Worm (Caenorhabditis elegans) whole organism, early embryonic: ENCODE data around the gene F53F8.7.

Experiments used
- B0310.2 ChIP-seq: sonication (generic microtip); optimal IDR thresholded peaks from 2 replicates; lab custom pipeline; 2016; ENCODE audit warnings: mild to moderate bottlenecking, missing genetic modification characterization, missing compliant biosample characterization
- F13C5.2 ChIP-seq: sonication (generic microtip); optimal IDR thresholded peaks from 2 replicates; lab custom pipeline; 2017; ENCODE audit warnings: mild to moderate bottlenecking, missing genetic modification characterization, inconsistent platforms, missing compliant biosample characterization
- aly-1 ChIP-seq: sonication (generic microtip); optimal IDR thresholded peaks from 2 replicates; lab custom pipeline; 2016; ENCODE audit warnings: missing genetic modification characterization, missing compliant biosample characterization
- ama-1 ChIP-seq: fragments of 150-350 bp; optimal IDR thresholded peaks from 2 replicates; lab custom pipeline; 2014
- ceh-13 ChIP-seq: fragments of 200-800 bp; sonication (Bioruptor generic); optimal IDR thresholded peaks from 2 replicates; lab custom pipeline; 2018; ENCODE audit warnings: mild to moderate bottlenecking, missing genetic modification characterization, missing compliant biosample characterization
- ceh-36 ChIP-seq: sonication (generic microtip); optimal IDR thresholded peaks from 2 replicates; lab custom pipeline; 2016; ENCODE audit warnings: missing genetic modification characterization, inconsistent platforms, missing compliant biosample characterization
- ets-7 ChIP-seq: sonication (generic microtip); optimal IDR thresholded peaks from 2 replicates; lab custom pipeline; 2016; ENCODE audit warnings: missing genotype, missing genetic modification characterization, missing compliant biosample characterization
- flt-1 ChIP-seq: fragments of 200-800 bp; sonication (Bioruptor generic); IDR thresholded peaks from 2 replicates; pipeline ENCODE4 v1.3.6; 2022; ENCODE audit warnings: missing genetic modification characterization, missing compliant biosample characterization
- hmbx-1 ChIP-seq: sonication (generic microtip); optimal IDR thresholded peaks from 2 replicates; lab custom pipeline; 2016; ENCODE audit warnings: mild to moderate bottlenecking, missing genetic modification characterization, missing compliant biosample characterization
- hmg-4 ChIP-seq: fragments of 200-800 bp; sonication (Bioruptor generic); optimal IDR thresholded peaks from 2 replicates; lab custom pipeline; 2018; ENCODE audit warnings: mild to moderate bottlenecking, missing genetic modification characterization, missing compliant biosample characterization
- hnd-1 ChIP-seq: sonication (generic microtip); optimal IDR thresholded peaks from 2 replicates; lab custom pipeline; 2016; ENCODE audit warnings: missing genetic modification characterization, missing compliant biosample characterization
- pes-1 ChIP-seq: fragments of 200-800 bp; sonication (Bioruptor generic); IDR thresholded peaks from 2 replicates; pipeline ENCODE4 v1.3.6; 2022; ENCODE audit warnings: missing genetic modification reagents, missing genetic modification characterization, missing compliant biosample characterization
- scrt-1 ChIP-seq: fragments of 200-800 bp; sonication (Bioruptor generic); IDR thresholded peaks from 2 replicates; pipeline ENCODE4 v1.3.6; 2022; ENCODE audit warnings: missing genetic modification characterization, missing compliant biosample characterization
- sea-1 ChIP-seq: fragments of 200-800 bp; sonication (Bioruptor generic); conservative IDR thresholded peaks from 2 replicates; pipeline ENCODE4 v1.3.6; 2022; ENCODE audit warnings: missing genetic modification characterization, missing compliant biosample characterization
- tbx-11 ChIP-seq: fragments of 200-800 bp; sonication (Bioruptor generic); IDR thresholded peaks from 2 replicates; pipeline ENCODE4 v1.3.6; 2022; ENCODE audit warnings: missing genetic modification characterization, missing compliant biosample characterization
- tbx-37 ChIP-seq: fragments of 200-800 bp; sonication (Bioruptor generic); conservative IDR thresholded peaks from 2 replicates; pipeline ENCODE4 v1.3.6; 2022; ENCODE audit warnings: missing genetic modification reagents, missing genetic modification characterization, missing compliant biosample characterization
- tra-4 ChIP-seq: sonication (generic microtip); optimal IDR thresholded peaks from 2 replicates; lab custom pipeline; 2017; ENCODE audit warnings: missing genetic modification characterization, missing compliant biosample characterization

The F53F8.7 gene

ce11 chrV:20666905-20667304 is 31.3 kb downstream of the F53F8.7 start, which contains the start of gene mlt-11:
Gene mlt-11, plus strand, starts transcription at chrV:20667205.
- TF ChIP-seq B0310.2 (tag; lab: Kevin White, UChicago): no peak
- no peak for TF ChIP-seq scrt-1 (GFP tag; lab: Robert Waterston, UW)
- no peak for TF ChIP-seq F13C5.2 (tag; lab: Kevin White, UChicago)
- TF ChIP-seq aly-1 (tag; lab: Kevin White, UChicago): no peak
- no peak for TF ChIP-seq ceh-36 (tag; lab: Kevin White, UChicago)
- TF ChIP-seq hmbx-1: no peak
- TF ChIP-seq tra-4 (tag; lab: Kevin White, UChicago): no peak
- no peak for TF ChIP-seq tbx-37
- no peak for TF ChIP-seq ama-1 (lab: Kevin White, UChicago)

- no peak for TF ChIP-seq ets-7 (tag; lab: Kevin White, UChicago)
- TF ChIP-seq ceh-13: no peak
- no peak for TF ChIP-seq hmg-4 (GFP tag; lab: Kevin White, UChicago)
- no peak for TF ChIP-seq flt-1 (GFP tag; lab: Robert Waterston, UW)
- no peak for TF ChIP-seq B0310.2 (tag; lab: Kevin White, UChicago)
- no peak for TF ChIP-seq aly-1 (tag; lab: Kevin White, UChicago)
These were observed 33.2 kb downstream of the F53F8.7 start for ce11 chrV:20664930-20665329.

ce11 chrV:20663736-20664135 is 34.4 kb downstream of the F53F8.7 start:
- TF ChIP-seq hnd-1: no peak
- no peak for TF ChIP-seq ets-7 (tag; lab: Kevin White, UChicago)
- TF ChIP-seq sea-1 (GFP tag; lab: Robert Waterston, UW): no peak
- TF ChIP-seq scrt-1 (GFP tag; lab: Robert Waterston, UW): no peak
- no peak for TF ChIP-seq tbx-11 (GFP tag; lab: Robert Waterston, UW)
- no peak for TF ChIP-seq tra-4 (tag; lab: Kevin White, UChicago)
- no peak for TF ChIP-seq hmbx-1
- no peak for TF ChIP-seq tbx-37
- TF ChIP-seq hmg-4 (GFP tag; lab: Kevin White, UChicago): no peak
- TF ChIP-seq B0310.2 (tag; lab: Kevin White, UChicago): no peak

ce11 chrV:20662474-20662873 is 35.7 kb downstream of the F53F8.7 start:
- TF ChIP-seq B0310.2 (tag; lab: Kevin White, UChicago): no peak
- TF ChIP-seq sea-1 (GFP tag; lab: Robert Waterston, UW): no peak
- TF ChIP-seq hnd-1: no peak
- TF ChIP-seq F13C5.2 (tag; lab: Kevin White, UChicago): no peak
- TF ChIP-seq tra-4 (tag; lab: Kevin White, UChicago): no peak
- no peak for TF ChIP-seq hmbx-1
- TF ChIP-seq ceh-13: no peak
- TF ChIP-seq tbx-11 (GFP tag; lab: Robert Waterston, UW): no peak
- no peak for TF ChIP-seq flt-1 (GFP tag; lab: Robert Waterston, UW)
- no peak for TF ChIP-seq scrt-1 (GFP tag; lab: Robert Waterston, UW)
- TF ChIP-seq aly-1 (tag; lab: Kevin White, UChicago): no peak
- TF ChIP-seq hmg-4 (GFP tag; lab: Kevin White, UChicago): no peak
- TF ChIP-seq ama-1 (lab: Kevin White, UChicago): no peak
- TF ChIP-seq tbx-37: no peak
- no peak for TF ChIP-seq pes-1
- no peak for TF ChIP-seq ceh-36 (tag; lab: Kevin White, UChicago)
- TF ChIP-seq ets-7 (tag; lab: Kevin White, UChicago): no peak

ce11 chrV:20660025-20660424 is 38.1 kb downstream of the F53F8.7 start, which contains the start of gene W01F3.2:
Gene W01F3.2, plus strand, starts transcription at chrV:20660325.
- no peak for TF ChIP-seq scrt-1 (GFP tag; lab: Robert Waterston, UW)
- no peak for TF ChIP-seq ceh-13
- no peak for TF ChIP-seq sea-1 (GFP tag; lab: Robert Waterston, UW)
- TF ChIP-seq hmg-4 (GFP tag; lab: Kevin White, UChicago): no peak
- TF ChIP-seq ceh-36 (tag; lab: Kevin White, UChicago): no peak
- no peak for TF ChIP-seq ets-7 (tag; lab: Kevin White, UChicago)
- no peak for TF ChIP-seq hnd-1
- TF ChIP-seq aly-1 (tag; lab: Kevin White, UChicago): no peak
- no peak for TF ChIP-seq flt-1 (GFP tag; lab: Robert Waterston, UW)
- TF ChIP-seq ama-1 (lab: Kevin White, UChicago): no peak
- no peak for TF ChIP-seq pes-1
- TF ChIP-seq B0310.2 (tag; lab: Kevin White, UChicago): no peak
- no peak for TF ChIP-seq F13C5.2 (tag; lab: Kevin White, UChicago)
- no peak for TF ChIP-seq tbx-37
- TF ChIP-seq tbx-11 (GFP tag; lab: Robert Waterston, UW): no peak
- TF ChIP-seq hmbx-1: no peak
- no peak for TF ChIP-seq tra-4 (tag; lab: Kevin White, UChicago)

ce11 chrV:20656626-20657025 is 41.5 kb downstream of the F53F8.7 start:
- TF ChIP-seq scrt-1 (GFP tag; lab: Robert Waterston, UW) (no peak), F13C5.2 (tag; lab: Kevin White, UChicago) (no peak), flt-1 (GFP tag; lab: Robert Waterston, UW) (no peak), hnd-1 (no peak), B0310.2 (tag; lab: Kevin White, UChicago) (no peak), sea-1 (GFP tag; lab: Robert Waterston, UW) (no peak), ceh-13 (no peak)

ce11 chrV:20655174-20655573 is 43.0 kb downstream of the F53F8.7 start:
- TF ChIP-seq aly-1 (tag; lab: Kevin White, UChicago) (no peak), B0310.2 (tag; lab: Kevin White, UChicago) (no peak), ama-1 (lab: Kevin White, UChicago) (no peak), sea-1 (GFP tag; lab: Robert Waterston, UW) (no peak), F13C5.2 (tag; lab: Kevin White, UChicago) (no peak), ets-7 (tag; lab: Kevin White, UChicago) (no peak), tbx-11 (GFP tag; lab: Robert Waterston, UW) (no peak), ceh-36 (tag; lab: Kevin White, UChicago) (no peak), flt-1 (GFP tag; lab: Robert Waterston, UW) (no peak), scrt-1 (GFP tag; lab: Robert Waterston, UW) (no peak), tra-4 (tag; lab: Kevin White, UChicago) (no peak), hnd-1 (no peak), ceh-13 (no peak), pes-1 (no peak), hmg-4 (GFP tag; lab: Kevin White, UChicago) (no peak), tbx-37 (no peak), hmbx-1 (no peak)
